Fruit fly (Drosophila melanogaster): Measurements from ENCODE around the gene CG10340.

Gene CG10340

dm6 chr3R:16652091-16652490 is 37.9 kb upstream of the CG10340 start, which contains the start of gene CG14907 (continued):
- TF ChIP-seq Dbx (GFP tag; IDR thresholded peaks at IDR 0.05) (0 out of 3 replicates have a peak, but pooled peaks have one; percentile 16), CG11398 (GFP tag; optimal IDR thresholded peaks at IDR 0.05) (no peak), CrebB (tag; optimal IDR thresholded peaks at IDR 0.05) (peak; percentile 20), Dip3 (GFP tag; optimal IDR thresholded peaks at IDR 0.05) (no peak), cato (GFP tag; optimal IDR thresholded peaks at IDR 0.05; ENCODE audit: borderline replicate concordance) (no peak), Fer1 (GFP tag; optimal IDR thresholded peaks at IDR 0.05) (peak; percentile 46), amos (GFP tag; IDR thresholded peaks at IDR 0.05; ENCODE audit: partially characterized antibody) (peak; percentile 63; the same call in 1 of the 2 replicates), BEAF-32 (GFP tag; optimal IDR thresholded peaks at IDR 0.05) (peak; percentile 65), CG13287 (GFP tag; IDR thresholded peaks at IDR 0.05; ENCODE audit: partially characterized antibody) (peak; percentile 82), Gsc (GFP tag; IDR thresholded peaks at IDR 0.05) (no peak), tna (GFP tag; IDR thresholded peaks at IDR 0.05; ENCODE audit: partially characterized antibody) (peak; percentile 68), dm (GFP tag; optimal IDR thresholded peaks at IDR 0.05) (peak; percentile 61), CG14860 (GFP tag; IDR thresholded peaks at IDR 0.05; ENCODE audit: partially characterized antibody) (peak; percentile 20; the same call in 1 of the 3 replicates), unc-4 (GFP tag; IDR thresholded peaks at IDR 0.05; ENCODE audit: partially characterized antibody) (peak; percentile 70), mirr (GFP tag; optimal IDR thresholded peaks at IDR 0.05) (peak; percentile 36), fd102C (GFP tag; optimal IDR thresholded peaks at IDR 0.05) (no peak), CG2712 (tag; optimal IDR thresholded peaks at IDR 0.05) (no peak), vvl (GFP tag; IDR thresholded peaks at IDR 0.05) (0 out of 2 replicates have a peak, but pooled peaks have one; percentile 20), Vsx1 (GFP tag; optimal IDR thresholded peaks at IDR 0.05) (no peak), CG42726 (GFP tag; IDR thresholded peaks at IDR 0.05; ENCODE audit: partially characterized antibody) (0 out of 2 replicates have a peak, but pooled peaks have one; percentile 5), ham (GFP tag; IDR thresholded peaks at IDR 0.05) (no peak), phol (tag; optimal IDR thresholded peaks at IDR 0.05) (no peak), Abd-B (GFP tag; optimal IDR thresholded peaks at IDR 0.05) (no peak), CG10147 (GFP tag; optimal IDR thresholded peaks at IDR 0.05) (peak; percentile 20), YL-1 (GFP tag; optimal IDR thresholded peaks at IDR 0.05) (peak; percentile 12)

dm6 chr3R:16650950-16651349 is 36.8 kb upstream of the CG10340 start, which contains the start of gene Mettl4:
Mettl4 (minus strand) TSS chr3R:16651157.
- TF ChIP-seq CG30020 (tag; optimal IDR thresholded peaks at IDR 0.05) (peak; percentile 6), CG14860 (GFP tag; IDR thresholded peaks at IDR 0.05; ENCODE audit: partially characterized antibody) (peak; percentile 51; the same call in 1 of the 3 replicates), Dp (GFP tag; optimal IDR thresholded peaks at IDR 0.05) (peak; percentile 86), CG2129 (GFP tag; IDR thresholded peaks at IDR 0.05; ENCODE audit: partially characterized antibody) (0 out of 2 replicates have a peak, but pooled peaks have one; percentile 24), CG5953 (GFP tag; IDR thresholded peaks at IDR 0.05) (no peak), crp (GFP tag; optimal IDR thresholded peaks at IDR 0.05) (peak in 1 of 2 experiments; percentile 65), nerfin-2 (GFP tag; IDR thresholded peaks at IDR 0.05; ENCODE audit: partially characterized antibody) (peak; percentile 28; the same call in 1 of the 2 replicates), CG3995 (GFP tag; optimal IDR thresholded peaks at IDR 0.05) (peak; percentile 64), tna (GFP tag; IDR thresholded peaks at IDR 0.05; ENCODE audit: partially characterized antibody) (peak; percentile 64; the same call in 1 of the 2 replicates), CG11247 (GFP tag; IDR thresholded peaks at IDR 0.05) (no peak), CoRest (tag; optimal IDR thresholded peaks at IDR 0.05) (peak; percentile 1), knrl (GFP tag; IDR thresholded peaks at IDR 0.05; ENCODE audit: partially characterized antibody) (peak; percentile 51; the same call in 2 of the 3 replicates), zen2 (GFP tag; IDR thresholded peaks at IDR 0.05; ENCODE audit: partially characterized antibody) (peak; percentile 50; the same call in 1 of the 3 replicates), CG14710 (tag; optimal IDR thresholded peaks at IDR 0.05) (peak; percentile 21), CG31388 (GFP tag; optimal IDR thresholded peaks at IDR 0.05) (no peak), Dref (GFP tag; IDR thresholded peaks at IDR 0.05) (peak; percentile 83), Doc3 (GFP tag; IDR thresholded peaks at IDR 0.05; ENCODE audit: partially characterized antibody) (peak; percentile 63; the same call in 2 of the 3 replicates), CG13287 (GFP tag; IDR thresholded peaks at IDR 0.05; ENCODE audit: partially characterized antibody) (peak; percentile 82), Bgb (GFP tag; IDR thresholded peaks at IDR 0.05; ENCODE audit: partially characterized antibody) (peak; percentile 67), stwl (tag; optimal IDR thresholded peaks at IDR 0.05) (peak; percentile 84), inv (GFP tag; IDR thresholded peaks at IDR 0.05; ENCODE audit: partially characterized antibody) (0 out of 2 replicates have a peak, but pooled peaks have one; percentile 9), Hr51 (GFP tag; optimal IDR thresholded peaks at IDR 0.05) (no peak), Sry-δ (GFP tag; optimal IDR thresholded peaks at IDR 0.05) (peak; percentile 62), CG4424 (GFP tag; optimal IDR thresholded peaks at IDR 0.05) (no peak)

Measured in whole organism, embryonic.